Worm (Caenorhabditis elegans): ENCODE data around the gene fbxa-190.

DNA sequence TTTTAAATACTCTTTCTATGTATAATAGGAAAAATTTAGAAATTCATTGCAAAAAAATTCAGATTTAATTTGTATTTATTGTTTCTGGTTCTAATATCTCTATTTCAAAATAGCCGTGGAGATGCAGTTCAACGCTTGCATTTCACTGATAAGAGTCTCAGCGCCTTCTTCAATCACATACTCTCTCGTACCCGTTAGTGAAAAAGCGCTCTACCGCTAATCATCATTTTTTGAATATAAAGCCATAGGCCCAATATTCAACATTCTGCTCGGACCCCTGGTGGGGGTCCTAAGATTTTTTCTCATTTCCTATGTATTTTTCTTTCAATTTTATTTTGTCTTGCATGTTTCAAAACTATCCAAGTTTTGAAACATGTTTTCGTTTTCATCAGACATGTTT is 48.7 kb downstream of the fbxa-190 start:
- TF ChIP-seq dao-5 (tag; optimal IDR thresholded peaks at IDR 0.05) (no peak), W03F9.2 (tag; optimal IDR thresholded peaks at IDR 0.05) (no peak)
